Fruit fly (Drosophila melanogaster) whole organism, embryonic: ENCODE data around the gene CG8960.

Experiments used
- Abd-B ChIP-seq: fragments of 200-800 bp; sonication (Bioruptor generic); optimal IDR thresholded peaks from 2 replicates; lab custom pipeline; 2018; ENCODE audit warnings: missing biosample characterization, mild to moderate bottlenecking, missing genetic modification characterization, moderate library complexity
- Adf1 ChIP-seq: fragments of 200-800 bp; sonication (Bioruptor generic); IDR thresholded peaks from 2 replicates; pipeline ENCODE4 v1.3.6; 2022; ENCODE audit warnings: missing biosample characterization, missing genetic modification characterization
- BtbVII ChIP-seq: fragments of 200-800 bp; sonication (Bioruptor generic); optimal IDR thresholded peaks from 3 replicates; lab custom pipeline; 2017; ENCODE audit warnings: missing biosample characterization, mild to moderate bottlenecking, missing genetic modification characterization
- CG1024 ChIP-seq: fragments of 200-800 bp; sonication (Bioruptor generic); IDR thresholded peaks from 2 replicates; pipeline ENCODE4 v1.3.6; 2022; ENCODE audit warnings: missing biosample characterization, missing genetic modification characterization
- CG11560 ChIP-seq: fragments of 200-800 bp; sonication (Bioruptor generic); IDR thresholded peaks from 3 replicates; pipeline ENCODE4 v1.3.6; 2022; ENCODE audit warnings: missing biosample characterization, missing genetic modification characterization
- CG13424 ChIP-seq: fragments of 200-800 bp; sonication (Bioruptor generic); optimal IDR thresholded peaks from 2 replicates; lab custom pipeline; 2019; ENCODE audit warnings: missing biosample characterization, mild to moderate bottlenecking, missing genetic modification characterization, moderate library complexity
- CG14014 ChIP-seq: fragments of 200-800 bp; sonication (Bioruptor generic); IDR thresholded peaks from 2 replicates; pipeline ENCODE4 v1.3.6; 2022; ENCODE audit warnings: missing biosample characterization, missing genetic modification characterization
- CG14050 ChIP-seq: fragments of 200-800 bp; sonication (Bioruptor generic); IDR thresholded peaks from 3 replicates; pipeline ENCODE4 v1.3.6; 2022; ENCODE audit warnings: missing biosample characterization, missing genetic modification characterization
- CG16779 ChIP-seq: fragments of 200-800 bp; sonication (Bioruptor generic); IDR thresholded peaks from 2 replicates; pipeline ENCODE4 v1.3.6; 2022; ENCODE audit warnings: missing biosample characterization, missing genetic modification characterization
- CG17186 ChIP-seq: fragments of 200-800 bp; sonication (Bioruptor generic); optimal IDR thresholded peaks from 3 replicates; lab custom pipeline; 2017; ENCODE audit warnings: missing biosample characterization, missing genetic modification reagents, missing genetic modification characterization
- CG17385 ChIP-seq: fragments of 200-800 bp; sonication (Bioruptor generic); optimal IDR thresholded peaks from 3 replicates; lab custom pipeline; 2018; ENCODE audit warnings: missing biosample characterization, mild to moderate bottlenecking, missing genetic modification characterization
- CG18011 ChIP-seq: fragments of 200-800 bp; sonication (Bioruptor generic); optimal IDR thresholded peaks from 2 replicates; lab custom pipeline; 2017; ENCODE audit warnings: missing biosample characterization, missing genetic modification characterization, mild to moderate bottlenecking, moderate library complexity, missing genotype
- CG18599 ChIP-seq: fragments of 200-800 bp; sonication (Bioruptor generic); optimal IDR thresholded peaks from 3 replicates; lab custom pipeline; 2017; ENCODE audit warnings: missing biosample characterization, missing genetic modification characterization, mild to moderate bottlenecking, moderate library complexity, missing genetic modification reagents
- CG2875 ChIP-seq: fragments of 200-800 bp; sonication (Bioruptor generic); optimal IDR thresholded peaks from 2 replicates; lab custom pipeline; 2017; ENCODE audit warnings: missing biosample characterization, mild to moderate bottlenecking, missing genetic modification characterization, missing genetic modification reagents
- CG30431 ChIP-seq: fragments of 200-800 bp; sonication (Bioruptor generic); optimal IDR thresholded peaks from 2 replicates; lab custom pipeline; 2017; ENCODE audit warnings: missing biosample characterization, missing genetic modification characterization
- CG31441 ChIP-seq: fragments of 200-800 bp; sonication (Bioruptor generic); IDR thresholded peaks from 2 replicates; pipeline ENCODE4 v1.3.6; 2022; ENCODE audit warnings: missing biosample characterization, missing genetic modification characterization
- CG3281 ChIP-seq: fragments of 200-800 bp; sonication (Bioruptor generic); optimal IDR thresholded peaks from 3 replicates; lab custom pipeline; 2017; ENCODE audit warnings: missing biosample characterization, mild to moderate bottlenecking, missing genetic modification characterization
- CG7963 ChIP-seq: fragments of 200-800 bp; sonication (Bioruptor generic); IDR thresholded peaks from 3 replicates; pipeline ENCODE4 v1.3.6; 2022; ENCODE audit warnings: missing biosample characterization, missing genetic modification characterization; ENCODE audit not compliant: partially characterized antibody
- CG8089 ChIP-seq: fragments of 200-800 bp; sonication (Bioruptor generic); optimal IDR thresholded peaks from 3 replicates; lab custom pipeline; 2016; ENCODE audit warnings: missing biosample characterization, missing genetic modification characterization
- CG8388 ChIP-seq: fragments of 200-800 bp; sonication (Bioruptor generic); optimal IDR thresholded peaks from 2 replicates; lab custom pipeline; 2019; ENCODE audit warnings: missing biosample characterization, mild to moderate bottlenecking, missing genetic modification characterization, moderate library complexity
- CG8924 ChIP-seq: fragments of 200-800 bp; optimal IDR thresholded peaks from 3 replicates; lab custom pipeline; 2019; ENCODE audit warnings: missing biosample characterization, mild to moderate bottlenecking, missing genetic modification characterization, moderate library complexity
- CG9876 ChIP-seq: fragments of 200-800 bp; sonication (Bioruptor generic); optimal IDR thresholded peaks from 2 replicates; lab custom pipeline; 2016; ENCODE audit warnings: missing biosample characterization, missing genetic modification characterization
- Doc2 ChIP-seq: fragments of 200-800 bp; sonication (Bioruptor generic); IDR thresholded peaks from 2 replicates; pipeline ENCODE4 v1.3.6; 2022; ENCODE audit warnings: missing biosample characterization, missing genetic modification characterization
- Fer2 ChIP-seq: fragments of 200-800 bp; sonication (Bioruptor generic); optimal IDR thresholded peaks from 2 replicates; lab custom pipeline; 2018; ENCODE audit warnings: missing biosample characterization, mild to moderate bottlenecking, missing genetic modification characterization, moderate library complexity
- H15 ChIP-seq: fragments of 200-800 bp; sonication (Bioruptor generic); IDR thresholded peaks from 3 replicates; pipeline ENCODE4 v1.3.6; 2022; ENCODE audit warnings: missing biosample characterization, missing genetic modification characterization
- Hsf ChIP-seq: fragments of 200-800 bp; sonication (Bioruptor generic); optimal IDR thresholded peaks from 3 replicates; lab custom pipeline; 2016; ENCODE audit warnings: missing biosample characterization, missing genetic modification characterization
- NK7.1 ChIP-seq: fragments of 200-800 bp; sonication (Bioruptor generic); optimal IDR thresholded peaks from 3 replicates; lab custom pipeline; 2016; ENCODE audit warnings: missing biosample characterization, missing genetic modification characterization
- Nf-YA ChIP-seq: fragments of 200-800 bp; sonication (Bioruptor generic); IDR thresholded peaks from 2 replicates; pipeline ENCODE4 v1.3.6; 2022; ENCODE audit warnings: missing biosample characterization, missing genetic modification characterization
- Oli ChIP-seq: fragments of 200-800 bp; sonication (Bioruptor generic); optimal IDR thresholded peaks from 2 replicates; lab custom pipeline; 2018; ENCODE audit warnings: missing biosample characterization, mild to moderate bottlenecking, missing genetic modification characterization, moderate library complexity
- Side ChIP-seq: fragments of 200-800 bp; sonication (Bioruptor generic); optimal IDR thresholded peaks from 2 replicates; lab custom pipeline; 2016; ENCODE audit warnings: missing biosample characterization, missing genetic modification characterization
- bsh ChIP-seq, 2 experiments: fragments of 200-800 bp; sonication (Bioruptor generic); optimal IDR thresholded peaks; 2 replicates each; lab custom pipeline; 2017 to 2018; ENCODE audit warnings: mild to moderate bottlenecking in 2 of 2, missing biosample characterization in 2 of 2, missing genetic modification characterization in 2 of 2, moderate library complexity in 1 of 2
- chm ChIP-seq: fragments of 200-800 bp; sonication (Bioruptor generic); IDR thresholded peaks from 2 replicates; pipeline ENCODE4 v1.3.6; 2022; ENCODE audit warnings: missing biosample characterization, missing genetic modification characterization
- dmrt11E ChIP-seq: fragments of 200-800 bp; sonication (Bioruptor generic); optimal IDR thresholded peaks from 3 replicates; lab custom pipeline; 2018; ENCODE audit warnings: missing biosample characterization, mild to moderate bottlenecking, missing genetic modification characterization, moderate library complexity
- dpn ChIP-seq, 2 experiments: fragments of 200-800 bp; sonication (Bioruptor generic); optimal IDR thresholded peaks; 3 replicates each; lab custom pipeline; 2016; ENCODE audit warnings: missing biosample characterization in 2 of 2, missing genetic modification characterization in 2 of 2
- gsb-n ChIP-seq: fragments of 200-800 bp; sonication (Bioruptor generic); optimal IDR thresholded peaks from 3 replicates; lab custom pipeline; 2018; ENCODE audit warnings: missing biosample characterization, mild to moderate bottlenecking, missing genetic modification characterization
- h ChIP-seq: fragments of >200 bp; optimal IDR thresholded peaks from 2 replicates; lab custom pipeline; 2017
- ham ChIP-seq: fragments of 200-800 bp; sonication (Bioruptor generic); IDR thresholded peaks from 2 replicates; pipeline ENCODE4 v1.3.6; 2022; ENCODE audit warnings: missing biosample characterization, missing genetic modification characterization
- hth ChIP-seq: fragments of >200 bp; optimal IDR thresholded peaks from 2 replicates; lab custom pipeline; 2017; ENCODE audit warnings: inconsistent platforms
- jing ChIP-seq: fragments of 200-800 bp; sonication (Bioruptor generic); optimal IDR thresholded peaks from 2 replicates; lab custom pipeline; 2018; ENCODE audit warnings: missing biosample characterization, mild to moderate bottlenecking, missing genetic modification characterization
- lab ChIP-seq: fragments of 200-800 bp; sonication (Bioruptor generic); optimal IDR thresholded peaks from 3 replicates; lab custom pipeline; 2017; ENCODE audit warnings: missing biosample characterization, missing genetic modification characterization, mild to moderate bottlenecking, moderate library complexity, missing genetic modification reagents
- lola ChIP-seq, 3 experiments: fragments of >200 bp in 2 of 3; fragments of 200-800 bp in 1 of 3; sonication (Bioruptor generic) in 1 of 3; optimal IDR thresholded peaks; 2 replicates each; lab custom pipeline; 2017 to 2019; ENCODE audit warnings: missing biosample characterization in 3 of 3, missing genetic modification characterization in 3 of 3, mild to moderate bottlenecking in 1 of 3, moderate library complexity in 1 of 3
- mam ChIP-seq: fragments of 200-800 bp; sonication (Bioruptor generic); optimal IDR thresholded peaks from 3 replicates; lab custom pipeline; 2016; ENCODE audit warnings: missing biosample characterization, missing genetic modification characterization
- mirr ChIP-seq: fragments of 200-800 bp; sonication (Bioruptor generic); optimal IDR thresholded peaks from 3 replicates; lab custom pipeline; 2018; ENCODE audit warnings: missing biosample characterization, mild to moderate bottlenecking, missing genetic modification characterization
- oc ChIP-seq: fragments of 200-800 bp; sonication (Bioruptor generic); optimal IDR thresholded peaks from 2 replicates; lab custom pipeline; 2018; ENCODE audit warnings: missing biosample characterization, mild to moderate bottlenecking, missing genetic modification characterization, moderate library complexity
- ro ChIP-seq: fragments of 200-800 bp; sonication (Bioruptor generic); IDR thresholded peaks from 2 replicates; pipeline ENCODE4 v1.3.6; 2022; ENCODE audit warnings: missing biosample characterization, missing genetic modification characterization
- seq ChIP-seq: fragments of 200-800 bp; sonication (Bioruptor generic); IDR thresholded peaks from 2 replicates; pipeline ENCODE4 v1.3.6; 2022; ENCODE audit warnings: missing biosample characterization, missing genetic modification characterization
- slbo ChIP-seq: fragments of 200-800 bp; sonication (Bioruptor generic); IDR thresholded peaks from 2 replicates; pipeline ENCODE4 v1.3.6; 2022; ENCODE audit warnings: missing biosample characterization, missing genetic modification characterization
- stwl ChIP-seq: fragments of 200-800 bp; sonication (Bioruptor generic); optimal IDR thresholded peaks from 3 replicates; lab custom pipeline; 2018; ENCODE audit warnings: missing biosample characterization, mild to moderate bottlenecking, missing genetic modification characterization, moderate library complexity
- tgo ChIP-seq: fragments of 200-800 bp; sonication (Bioruptor generic); IDR thresholded peaks from 3 replicates; pipeline ENCODE4 v1.3.6; 2022; ENCODE audit warnings: missing biosample characterization, missing genetic modification characterization
- wor ChIP-seq: fragments of 200-800 bp; sonication (Bioruptor generic); IDR thresholded peaks from 2 replicates; pipeline ENCODE4 v1.3.6; 2022; ENCODE audit warnings: missing biosample characterization, missing genetic modification characterization

CG8960 gene

dm6 chr3L:2158689-2159310 lies 38.0 kb upstream of the CG8960 start (continued):
- TF ChIP-seq oc (tag; lab: Kevin White, UChicago), result peak; percentile 70
- TF ChIP-seq CG8924 (tag; lab: Kevin White, UChicago), result peak; percentile 49
- no peak for TF ChIP-seq mirr (GFP tag; lab: Kevin White, UChicago)
- peak; percentile 52; the same call in 2 of the 3 replicates for TF ChIP-seq tgo (GFP tag; lab: Robert Waterston, UW)
- peak; percentile 69 for TF ChIP-seq CG8388
- peak; percentile 29 for TF ChIP-seq Hsf (GFP tag; lab: Kevin White, UChicago)
- no peak for TF ChIP-seq mam
- peak; percentile 45 for TF ChIP-seq CG17385
- TF ChIP-seq CG9876 (GFP tag; lab: Kevin White, UChicago), result no peak
- no peak for TF ChIP-seq ham
- TF ChIP-seq CG16779 (GFP tag; lab: Robert Waterston, UW), result no peak
- 0 out of 2 replicates have a peak, but pooled peaks have one; percentile 17 for TF ChIP-seq wor (GFP tag; lab: Robert Waterston, UW)
- peak; percentile 69 for TF ChIP-seq gsb-n (tag; lab: Kevin White, UChicago)
- TF ChIP-seq CG14050 (GFP tag; lab: Robert Waterston, UW), result no peak
- TF ChIP-seq dpn (GFP tag; optimal IDR thresholded peaks at IDR 0.05; lab: Kevin White, UChicago), result peak in 1 of 2 experiments; percentile 59
- peak; percentile 56 for TF ChIP-seq CG13424 (tag; lab: Kevin White, UChicago)
- TF ChIP-seq CG30431 (GFP tag; lab: Kevin White, UChicago), result no peak
- TF ChIP-seq Oli (tag; lab: Kevin White, UChicago), result peak; percentile 44
- peak; percentile 20 for TF ChIP-seq Abd-B (GFP tag; lab: Kevin White, UChicago)
- no peak for TF ChIP-seq Doc2
- TF ChIP-seq H15 (GFP tag; lab: Robert Waterston, UW), result peak; percentile 61; the same call in 2 of the 3 replicates
- TF ChIP-seq CG7963 (GFP tag; lab: Robert Waterston, UW), result no peak
- peak; percentile 10 for TF ChIP-seq CG8089 (GFP tag; lab: Kevin White, UChicago)
- peak; percentile 14 for TF ChIP-seq CG17186 (GFP tag; lab: Kevin White, UChicago)
- no peak for TF ChIP-seq CG18011 (GFP tag; lab: Kevin White, UChicago)
- TF ChIP-seq dmrt11E (tag; lab: Kevin White, UChicago), result peak; percentile 69
- TF ChIP-seq CG2875 (GFP tag; lab: Kevin White, UChicago), result peak; percentile 56
- peak; percentile 15 for TF ChIP-seq jing (GFP tag; lab: Kevin White, UChicago)
- TF ChIP-seq lab (GFP tag; lab: Kevin White, UChicago), result peak; percentile 34
- peak in 1 of 3 experiments; percentile 69 for TF ChIP-seq lola (GFP tag; optimal IDR thresholded peaks at IDR 0.05; lab: Kevin White, UChicago)
- TF ChIP-seq CG14014 (GFP tag; lab: Robert Waterston, UW), result no peak
- no peak for TF ChIP-seq Adf1
- no peak for TF ChIP-seq seq
- no peak for TF ChIP-seq h (lab: Kevin White, UChicago)
- peak; percentile 64; the same call in 1 of the 2 replicates for TF ChIP-seq chm (GFP tag; lab: Robert Waterston, UW)
- TF ChIP-seq CG31441 (GFP tag; lab: Robert Waterston, UW), result peak; percentile 76
- TF ChIP-seq Side, result no peak
- TF ChIP-seq Fer2 (tag; lab: Kevin White, UChicago), result no peak
- no peak for TF ChIP-seq hth (lab: Kevin White, UChicago)
- peak in 1 of 2 experiments; percentile 86 for TF ChIP-seq bsh (GFP tag; optimal IDR thresholded peaks at IDR 0.05; lab: Kevin White, UChicago)
- TF ChIP-seq Nf-YA (GFP tag; lab: Robert Waterston, UW), result 0 out of 2 replicates have a peak, but pooled peaks have one; percentile 35
- TF ChIP-seq CG3281 (GFP tag; lab: Kevin White, UChicago), result no peak
- TF ChIP-seq stwl (tag; lab: Kevin White, UChicago), result no peak
- no peak for TF ChIP-seq NK7.1 (GFP tag; lab: Kevin White, UChicago)
- no peak for TF ChIP-seq BtbVII (GFP tag; lab: Kevin White, UChicago)
- peak; percentile 14 for TF ChIP-seq CG18599 (GFP tag; lab: Kevin White, UChicago)
- TF ChIP-seq slbo (GFP tag; lab: Robert Waterston, UW), result peak; percentile 37
- no peak for TF ChIP-seq ro (GFP tag; lab: Robert Waterston, UW)
- TF ChIP-seq CG11560 (tag; lab: Robert Waterston, UW), result no peak
- 0 out of 2 replicates have a peak, but pooled peaks have one; percentile 42 for TF ChIP-seq CG1024 (GFP tag; lab: Robert Waterston, UW)
